Worm (Caenorhabditis elegans) whole organism, L1 larva: ENCODE measurements around the gene gdi-1.

Source experiments
- C16A3.4 ChIP-seq: fragments of 150-350 bp; optimal IDR thresholded peaks from 2 replicates; lab custom pipeline; 2014; ENCODE audit warnings: missing biosample characterization, missing genetic modification characterization
- efl-1 ChIP-seq, 4 experiments: fragments of 150-350 bp; optimal IDR thresholded peaks in 3 of 4; peaks in 1 of 4; 1 replicate in 1 of 4; 2 replicates in 3 of 4; lab custom pipeline; 2014; ENCODE audit warnings: missing biosample characterization in 2 of 4, missing genetic modification characterization in 2 of 4, missing genetic modification reagents in 2 of 4
- lsy-2 ChIP-seq, 2 experiments: fragments of 150-350 bp; optimal IDR thresholded peaks; 2 replicates each; lab custom pipeline; 2014; ENCODE audit warnings: missing biosample characterization in 2 of 2, missing genetic modification characterization in 2 of 2
- mdl-1 ChIP-seq, 2 experiments: fragments of 150-350 bp; optimal IDR thresholded peaks; 2 replicates each; lab custom pipeline; 2014 to 2017; ENCODE audit warnings: missing biosample characterization in 2 of 2, missing genetic modification characterization in 2 of 2, inconsistent platforms in 1 of 2
- mep-1 ChIP-seq: fragments of 150-350 bp; optimal IDR thresholded peaks from 2 replicates; lab custom pipeline; 2014; ENCODE audit warnings: missing biosample characterization, missing genetic modification characterization
- nhr-76 ChIP-seq: sonication (generic microtip); optimal IDR thresholded peaks from 2 replicates; lab custom pipeline; 2017; ENCODE audit warnings: missing biosample characterization, missing genetic modification characterization
- nhr-90 ChIP-seq: sonication (generic microtip); optimal IDR thresholded peaks from 2 replicates; lab custom pipeline; 2016; ENCODE audit warnings: mild to moderate bottlenecking, missing genetic modification characterization, missing compliant biosample characterization; ENCODE audit not compliant: poor library complexity
- rnt-1 ChIP-seq: sonication (generic microtip); optimal IDR thresholded peaks from 2 replicates; lab custom pipeline; 2016; ENCODE audit warnings: mild to moderate bottlenecking, missing genetic modification characterization, moderate library complexity, missing compliant biosample characterization
- ztf-11 ChIP-seq, 2 experiments: sonication (generic microtip); optimal IDR thresholded peaks; 2 replicates each; lab custom pipeline; 2016 to 2017; ENCODE audit warnings: missing genetic modification characterization in 2 of 2, missing biosample characterization in 1 of 2, missing compliant biosample characterization in 1 of 2

DNA sequence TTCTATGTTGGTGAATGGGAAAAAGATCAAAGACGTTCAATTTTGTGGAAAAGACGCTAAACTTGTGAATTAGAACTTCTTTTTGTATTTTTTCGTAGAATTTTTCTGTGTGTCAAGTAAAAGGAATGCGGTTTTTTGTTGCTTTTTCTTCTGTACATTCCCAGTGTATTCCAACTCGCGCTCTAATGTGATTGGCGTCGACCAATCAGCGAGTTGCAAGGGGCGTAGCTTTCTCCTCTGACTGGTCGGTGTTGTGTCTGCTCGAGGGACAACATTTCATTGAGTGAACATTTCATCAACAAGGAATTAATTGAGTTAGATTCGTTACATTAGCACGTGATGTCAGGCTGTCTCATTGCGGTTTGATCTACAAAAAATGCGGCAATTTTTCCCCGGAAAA, 8.2 kb upstream of the gdi-1 start:
- no peak for TF ChIP-seq nhr-76 (tag; lab: Kevin White, UChicago)
- no peak for TF ChIP-seq nhr-90 (tag; lab: Kevin White, UChicago)
- TF ChIP-seq lsy-2 (tag; optimal IDR thresholded peaks at IDR 0.05; lab: Kevin White, UChicago), result no peak
- TF ChIP-seq mdl-1 (tag; optimal IDR thresholded peaks at IDR 0.05; lab: Kevin White, UChicago), result no peak
- TF ChIP-seq efl-1 (optimal IDR thresholded peaks at IDR 0.05; lab: Kevin White, UChicago), result no peak
- no peak for TF ChIP-seq efl-1 (GFP tag; optimal IDR thresholded peaks at IDR 0.05 in 1 of 2; lab: Kevin White, UChicago)
- TF ChIP-seq C16A3.4, result no peak
- no peak for TF ChIP-seq rnt-1 (tag; lab: Kevin White, UChicago)
- TF ChIP-seq ztf-11 (tag; optimal IDR thresholded peaks at IDR 0.05; lab: Kevin White, UChicago), result no peak
- no peak for TF ChIP-seq mep-1 (tag; lab: Kevin White, UChicago)
